Fruit fly (Drosophila melanogaster) Kc167 (cell line): Measurements from ENCODE around the gene Kaz1-ORFB.

Source experiments
- Myc ChIP-seq: fragments of >200 bp; optimal IDR thresholded peaks from 2 replicates; lab custom pipeline; 2017; ENCODE audit warnings: missing external identifiers
- Sin3A ChIP-seq: fragments of >200 bp; optimal IDR thresholded peaks from 2 replicates; lab custom pipeline; 2018; ENCODE audit warnings: missing external identifiers
- h ChIP-seq: fragments of >200 bp; optimal IDR thresholded peaks from 3 replicates; lab custom pipeline; 2018; ENCODE audit warnings: missing external identifiers
- insv ChIP-seq: fragments of >200 bp; optimal IDR thresholded peaks from 3 replicates; lab custom pipeline; 2018; ENCODE audit warnings: missing external identifiers
- psq ChIP-seq: fragments of >200 bp; optimal IDR thresholded peaks from 2 replicates; lab custom pipeline; 2017; ENCODE audit warnings: missing external identifiers
- ttk ChIP-seq: sonication (Bioruptor generic); optimal IDR thresholded peaks from 2 replicates; lab custom pipeline; 2017; ENCODE audit warnings: missing external identifiers

Kaz1-ORFB gene

DNA sequence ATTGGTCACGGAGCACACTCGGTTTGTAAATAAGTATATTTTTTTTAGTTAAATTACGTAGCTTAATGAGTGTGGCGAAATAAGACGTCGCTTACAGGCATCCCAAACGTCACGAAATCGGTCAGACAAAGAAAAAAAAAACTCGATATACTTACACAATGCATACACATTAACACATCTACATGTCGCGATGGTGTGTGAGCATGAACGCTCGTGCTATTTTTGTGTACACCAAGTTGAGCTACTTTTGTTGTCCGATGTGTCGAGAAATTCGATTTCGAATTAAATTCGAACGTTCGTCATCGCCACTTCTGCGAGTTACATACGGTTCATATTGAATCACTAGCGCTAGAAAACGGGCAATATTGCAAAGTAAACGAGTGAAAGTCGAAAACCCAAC, 8.7 kb downstream of the Kaz1-ORFB start:
- TF ChIP-seq insv (lab: Kevin White, UChicago), result no peak

DNA sequence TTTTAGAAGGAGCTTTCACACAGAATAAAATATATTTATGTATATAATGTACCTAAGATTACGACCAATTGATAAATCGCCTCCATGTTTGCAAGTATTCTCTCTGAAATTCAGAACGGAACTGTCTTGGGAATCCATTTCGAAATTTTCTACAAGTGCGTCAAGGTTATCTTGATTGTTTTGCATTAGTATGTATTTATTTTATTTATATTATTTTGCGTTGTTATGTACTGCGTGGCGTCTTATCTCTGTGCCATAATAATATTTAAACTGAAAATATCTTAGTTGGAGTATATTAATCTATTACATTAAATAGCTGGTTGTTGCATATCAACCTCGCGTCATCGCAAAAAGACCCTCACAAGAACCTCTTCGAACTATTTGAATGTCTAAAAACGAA, 15.1 kb downstream of the Kaz1-ORFB start, which contains the start of gene CG42846:
Gene CG42846, minus strand, starts transcription at position 101 of the 400 bp plus-strand sequence.
- TF ChIP-seq psq (lab: Kevin White, UChicago) (no peak), ttk (no peak), Myc (lab: Kevin White, UChicago) (no peak), insv (lab: Kevin White, UChicago) (no peak), h (lab: Kevin White, UChicago) (no peak)

DNA sequence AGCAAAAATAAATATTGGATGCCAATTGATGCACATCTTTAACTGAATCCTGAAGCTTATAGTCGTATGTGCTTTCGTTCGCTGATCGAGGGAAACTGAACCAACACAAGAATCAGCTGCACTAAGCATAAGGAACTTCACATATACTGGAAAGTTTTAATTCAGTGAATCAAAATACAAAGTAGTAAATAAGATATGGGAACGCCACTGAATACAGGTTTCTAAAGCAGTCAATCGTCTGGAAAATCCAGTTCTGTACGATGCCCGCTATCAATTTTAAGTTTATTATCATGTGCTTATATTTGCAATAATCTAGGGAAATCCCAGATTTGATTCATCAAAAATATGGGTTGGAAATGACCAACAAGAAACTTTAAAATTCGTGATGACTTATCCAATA, 15.8 kb downstream of the Kaz1-ORFB start, which contains the start of gene CG34454:
Gene CG34454, minus strand, starts transcription at position 84 of the 400 bp plus-strand sequence.
- no peak for TF ChIP-seq insv (lab: Kevin White, UChicago)
- TF ChIP-seq h (lab: Kevin White, UChicago), result no peak
- no peak for TF ChIP-seq Myc (lab: Kevin White, UChicago)
- no peak for TF ChIP-seq ttk
- no peak for TF ChIP-seq psq (lab: Kevin White, UChicago)
- no peak for TF ChIP-seq Sin3A (lab: Kevin White, UChicago)

DNA sequence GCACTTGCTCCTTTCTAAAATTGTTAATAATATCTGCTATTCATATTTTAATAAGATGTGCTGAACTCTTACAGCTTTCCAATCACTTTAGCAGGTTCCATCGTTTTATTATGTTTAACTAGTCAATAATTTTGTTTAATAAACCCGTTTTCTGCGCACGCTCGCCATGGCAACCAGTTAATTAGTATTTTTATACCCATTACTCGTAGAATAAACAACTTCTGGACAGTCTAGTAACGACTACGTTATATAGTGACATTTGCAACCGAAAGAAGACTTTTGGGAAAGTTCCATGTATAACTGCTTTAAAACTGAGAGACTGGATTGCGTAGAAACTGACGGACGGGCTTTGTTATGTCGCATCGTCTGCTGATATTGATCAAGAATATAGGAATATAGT, 16.8 kb downstream of the Kaz1-ORFB start, which contains the start of gene CG34453:
Gene CG34453, minus strand, starts transcription at position 101 of the 400 bp plus-strand sequence.
- TF ChIP-seq ttk (no peak), h (lab: Kevin White, UChicago) (no peak), psq (lab: Kevin White, UChicago) (no peak), insv (lab: Kevin White, UChicago) (no peak), Sin3A (lab: Kevin White, UChicago) (no peak), Myc (lab: Kevin White, UChicago) (no peak)

DNA sequence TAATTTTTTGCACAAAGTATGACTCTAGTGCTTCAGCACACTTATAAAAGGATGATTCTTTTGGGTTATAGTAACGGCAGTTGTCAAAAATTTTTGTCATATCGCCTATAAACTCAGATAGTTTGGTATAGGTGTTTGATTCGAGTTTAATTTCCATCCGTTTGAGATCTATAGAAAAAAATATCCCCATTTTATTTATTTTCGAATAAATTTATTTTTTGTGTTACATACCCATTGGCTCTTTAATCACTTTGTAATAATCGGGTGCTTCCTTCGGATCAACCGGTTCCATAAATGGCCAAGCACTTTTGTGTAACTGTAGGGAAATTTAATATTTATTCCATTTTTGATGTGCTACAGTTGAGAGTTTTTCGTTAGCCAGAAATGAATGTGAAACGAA, 17.9 kb downstream of the Kaz1-ORFB start:
- TF ChIP-seq insv (lab: Kevin White, UChicago) (no peak), psq (lab: Kevin White, UChicago) (no peak), Sin3A (lab: Kevin White, UChicago) (no peak), h (lab: Kevin White, UChicago) (no peak), ttk (no peak), Myc (lab: Kevin White, UChicago) (no peak)

DNA sequence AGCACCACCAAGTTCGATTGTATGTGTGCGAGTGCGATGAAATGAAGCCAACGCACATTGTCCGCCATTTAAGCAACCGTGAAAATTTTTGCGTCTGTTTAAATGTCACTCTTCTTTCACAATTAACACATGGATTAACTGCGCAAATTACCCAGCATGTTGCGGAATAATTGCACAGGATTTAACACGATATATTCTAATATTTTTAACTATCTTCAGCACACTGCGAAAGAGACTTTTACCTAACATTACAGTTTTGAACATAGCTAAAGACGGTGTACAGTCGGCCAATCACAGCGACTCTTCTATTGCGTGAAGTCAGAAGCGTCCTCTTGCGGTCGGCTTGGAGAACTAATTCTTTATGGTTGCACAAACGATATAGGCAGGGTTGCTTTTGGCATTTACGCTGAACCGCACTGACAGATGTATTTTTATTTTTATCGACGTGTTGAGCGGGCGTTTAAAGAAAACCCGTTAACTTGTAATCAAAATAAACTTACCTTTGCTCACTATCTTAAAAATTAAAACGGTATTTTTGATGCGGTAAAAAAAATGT, 30.3 kb downstream of the Kaz1-ORFB start:
- TF ChIP-seq Sin3A (lab: Kevin White, UChicago), result no peak
- TF ChIP-seq ttk, result no peak
- TF ChIP-seq psq (lab: Kevin White, UChicago), result no peak
- TF ChIP-seq h (lab: Kevin White, UChicago), result no peak
- no peak for TF ChIP-seq insv (lab: Kevin White, UChicago)
- TF ChIP-seq Myc (lab: Kevin White, UChicago), result no peak

DNA sequence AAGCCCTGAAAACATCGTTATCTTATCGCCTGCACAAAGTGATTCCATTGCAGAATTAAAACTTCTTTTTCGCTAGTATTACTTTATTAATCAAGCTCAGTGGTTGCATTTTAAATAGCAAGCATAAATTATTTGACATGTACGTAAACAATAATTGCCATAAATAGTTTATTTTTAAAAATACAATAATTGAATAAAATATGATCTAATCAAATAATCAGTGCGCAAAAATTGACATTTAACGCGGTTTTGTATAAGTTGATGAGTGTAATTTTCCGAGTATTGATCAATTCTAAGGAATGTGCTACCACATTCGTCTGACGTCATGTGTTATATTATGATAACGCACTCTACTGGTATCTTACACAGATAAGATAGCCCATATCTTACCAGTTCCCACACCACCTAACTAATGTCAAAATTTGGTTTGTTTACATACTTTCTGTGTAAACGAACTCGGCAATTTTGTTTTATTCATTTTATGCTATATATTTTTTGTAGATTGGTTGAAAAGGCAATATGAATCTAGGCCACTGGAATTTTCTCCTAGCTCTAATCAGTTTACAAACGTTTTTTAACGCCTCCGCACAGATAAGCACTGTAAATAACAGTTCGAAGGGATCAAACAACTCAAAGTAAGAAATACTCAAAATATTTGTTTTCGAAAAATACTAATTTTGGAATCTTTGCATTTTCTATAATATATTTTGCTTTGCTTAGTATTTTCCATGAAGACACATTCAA, 31.2 kb downstream of the Kaz1-ORFB start, which contains the start of gene mthl14:
Gene mthl14, plus strand, starts transcription at position 10 of the 744 bp plus-strand sequence.
- TF ChIP-seq psq (lab: Kevin White, UChicago) (no peak), ttk (no peak), Myc (lab: Kevin White, UChicago) (no peak), h (lab: Kevin White, UChicago) (no peak), insv (lab: Kevin White, UChicago) (no peak), Sin3A (lab: Kevin White, UChicago) (no peak)

DNA sequence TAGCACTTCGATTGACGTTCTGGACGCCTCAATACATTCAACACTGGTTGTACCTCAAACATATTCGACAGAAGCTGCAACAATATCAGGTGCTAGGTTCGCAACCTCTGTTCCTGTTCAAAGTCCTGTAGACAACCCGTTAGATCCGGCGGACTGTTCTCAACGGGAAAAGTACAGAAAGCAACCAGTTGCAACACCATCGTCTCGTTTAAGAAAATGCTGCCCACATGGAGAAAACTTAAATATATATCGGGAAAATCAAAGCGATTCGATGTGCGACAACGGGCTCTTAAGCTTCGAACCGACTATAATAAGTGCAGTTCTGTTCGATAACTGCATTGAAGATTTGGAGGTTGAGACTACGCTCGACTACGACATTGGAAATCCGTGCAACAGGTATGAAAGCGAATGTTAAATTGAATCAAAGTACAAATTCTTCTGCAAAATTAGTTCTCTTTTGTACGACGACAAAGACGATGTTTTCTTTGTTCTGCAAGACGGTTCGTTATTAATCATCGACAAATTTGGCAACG, 31.9 kb downstream of the Kaz1-ORFB start:
- TF ChIP-seq Sin3A (lab: Kevin White, UChicago) (no peak), h (lab: Kevin White, UChicago) (no peak), ttk (no peak), insv (lab: Kevin White, UChicago) (no peak), psq (lab: Kevin White, UChicago) (no peak), Myc (lab: Kevin White, UChicago) (no peak)

DNA sequence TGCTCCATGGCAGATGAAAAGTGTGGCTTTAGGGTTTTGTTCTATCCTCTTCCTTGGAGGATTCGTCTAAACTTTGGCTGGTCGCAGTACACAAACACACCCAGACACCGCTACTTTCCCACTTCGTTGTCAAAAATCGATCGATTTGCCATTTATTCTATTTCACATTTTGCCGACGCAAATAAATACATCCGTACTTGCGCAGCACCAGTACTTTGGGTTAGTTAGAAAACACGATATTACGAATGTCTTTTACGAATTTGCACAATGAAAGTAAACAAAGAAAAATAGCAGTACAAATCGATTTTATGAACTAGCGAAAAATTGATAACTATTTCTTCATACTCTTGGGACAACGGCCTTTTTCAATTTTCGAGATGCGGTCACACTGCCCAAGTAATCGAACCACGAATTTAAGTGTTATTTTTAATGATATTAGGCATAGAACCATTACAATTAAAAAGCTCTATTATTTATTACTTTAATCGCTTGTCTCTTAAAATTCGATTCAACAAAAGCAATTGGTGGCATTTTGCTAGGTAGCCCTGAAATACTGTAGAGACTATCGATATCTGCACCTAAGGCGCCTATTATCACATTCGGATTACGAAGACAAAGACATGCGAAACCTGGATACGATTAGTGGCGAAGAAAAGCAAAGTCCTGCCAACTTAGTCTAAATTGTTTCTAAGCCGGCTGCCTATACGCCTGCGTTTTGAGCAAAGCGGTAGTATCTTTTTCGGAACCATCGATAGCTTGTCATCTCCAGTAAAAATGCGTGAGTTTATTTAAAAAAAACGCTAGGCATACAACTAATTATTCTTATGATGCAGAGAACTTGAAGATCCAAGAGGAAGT, 41.4 kb downstream of the Kaz1-ORFB start, which contains the start of the genes DIP2 and wac:
Gene DIP2, minus strand, starts transcription at position 337 of the 858 bp plus-strand sequence.
Gene wac, plus strand, starts transcription at position 559 of the 858 bp plus-strand sequence.
- TF ChIP-seq psq (lab: Kevin White, UChicago), result no peak
- TF ChIP-seq Sin3A (lab: Kevin White, UChicago), result no peak
- TF ChIP-seq insv (lab: Kevin White, UChicago), result no peak
- TF ChIP-seq ttk, result no peak
- no peak for TF ChIP-seq Myc (lab: Kevin White, UChicago)
- no peak for TF ChIP-seq h (lab: Kevin White, UChicago)

DNA sequence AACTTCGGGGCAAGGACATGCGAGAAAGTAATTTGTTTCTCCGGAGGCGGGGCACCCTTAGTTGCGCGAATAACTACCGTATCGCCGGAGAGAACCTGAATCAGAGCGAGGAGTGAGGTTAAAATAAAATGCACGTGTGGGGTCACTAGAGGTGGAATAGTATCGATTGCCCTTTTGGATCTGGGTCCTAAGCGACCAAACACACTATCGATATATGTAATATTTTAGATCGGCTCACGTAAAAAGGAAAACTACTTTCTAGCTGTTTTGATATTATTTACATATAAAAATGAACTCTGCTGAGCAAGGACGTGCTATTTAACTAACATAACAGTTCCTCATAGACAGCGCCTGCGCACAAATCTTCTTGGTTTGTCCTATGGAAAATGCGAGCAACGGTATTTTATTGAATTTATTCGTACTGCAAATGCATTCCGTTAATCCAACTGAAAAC, 46.3 kb downstream of the Kaz1-ORFB start:
- TF ChIP-seq insv (lab: Kevin White, UChicago) (no peak), ttk (no peak), Myc (lab: Kevin White, UChicago) (no peak), psq (lab: Kevin White, UChicago) (no peak), h (lab: Kevin White, UChicago) (no peak), Sin3A (lab: Kevin White, UChicago) (no peak)
